Worm (Caenorhabditis elegans) whole organism, young adult: ENCODE results near the gene F28H7.3.

Experiments used
- C17E4.6 ChIP-seq: fragments of 200-800 bp; sonication (Bioruptor generic); IDR thresholded peaks from 2 replicates; pipeline ENCODE4 v1.3.6; 2022; ENCODE audit warnings: missing genetic modification reagents, missing genetic modification characterization, missing compliant biosample characterization
- ama-1 ChIP-seq, 3 experiments: fragments of 150-350 bp in 1 of 3; sonication (generic microtip) in 2 of 3; optimal IDR thresholded peaks; 2 replicates each; lab custom pipeline; 2014 to 2018; ENCODE audit warnings: missing biosample characterization in 2 of 3, missing genetic modification characterization in 2 of 3, missing genetic modification reagents in 2 of 3
- dpff-1 ChIP-seq: sonication (generic microtip); optimal IDR thresholded peaks from 2 replicates; lab custom pipeline; 2017; ENCODE audit warnings: mild to moderate bottlenecking, missing genetic modification characterization, missing compliant biosample characterization
- him-1 ChIP-seq: sonication (generic microtip); optimal IDR thresholded peaks from 2 replicates; lab custom pipeline; 2016; ENCODE audit warnings: missing genotype, missing genetic modification reagents, missing genetic modification characterization, missing compliant biosample characterization
- let-607 ChIP-seq, 2 experiments: fragments of 200-800 bp in 1 of 2; sonication (Bioruptor generic) in 1 of 2; sonication (generic microtip) in 1 of 2; optimal IDR thresholded peaks; 2 replicates each; lab custom pipeline; 2016 to 2018; ENCODE audit warnings: mild to moderate bottlenecking in 2 of 2, missing compliant biosample characterization in 2 of 2, missing genetic modification characterization in 2 of 2, moderate library complexity in 2 of 2, missing genotype in 1 of 2
- lsy-27 ChIP-seq: sonication (generic microtip); optimal IDR thresholded peaks from 2 replicates; lab custom pipeline; 2017; ENCODE audit warnings: missing genetic modification characterization, mild to moderate bottlenecking, missing compliant biosample characterization, antibody characterized with exemption, missing genotype, borderline replicate concordance; ENCODE audit not compliant: insufficient read depth
- mel-28 ChIP-seq: sonication (generic microtip); optimal IDR thresholded peaks from 2 replicates; lab custom pipeline; 2016; ENCODE audit warnings: borderline replicate concordance, mild to moderate bottlenecking, missing genetic modification characterization, missing compliant biosample characterization
- unc-62 ChIP-seq: fragments of 150-350 bp; optimal IDR thresholded peaks from 2 replicates; lab custom pipeline; 2014; ENCODE audit warnings: missing biosample characterization, missing genetic modification reagents, missing genetic modification characterization

ce11 chrV:10719833-10720170 is 30.8 kb downstream of the F28H7.3 start:
- TF ChIP-seq mel-28 (tag; lab: Kevin White, UChicago), result no peak
- no peak for TF ChIP-seq ama-1 (optimal IDR thresholded peaks at IDR 0.05; lab: Kevin White, UChicago)
- TF ChIP-seq ama-1 (GFP tag; optimal IDR thresholded peaks at IDR 0.05; lab: Kevin White, UChicago), result no peak
- peak; percentile 40 for TF ChIP-seq unc-62 (GFP tag; lab: Kevin White, UChicago)
- TF ChIP-seq lsy-27 (tag; lab: Kevin White, UChicago), result no peak
- no peak for TF ChIP-seq dpff-1 (tag; lab: Kevin White, UChicago)
- TF ChIP-seq C17E4.6, result no peak
- no peak for TF ChIP-seq let-607 (tag; optimal IDR thresholded peaks at IDR 0.05; lab: Kevin White, UChicago)
- TF ChIP-seq him-1 (tag; lab: Kevin White, UChicago), result no peak
